Fruit fly (Drosophila melanogaster) S2 (cell line): ENCODE measurements around the gene pygo.

Experiments
- CG8478 ChIP-seq: fragments of >200 bp; optimal IDR thresholded peaks from 2 replicates; lab custom pipeline; 2018
- CTCF ChIP-seq, 2 experiments: fragments of >200 bp; optimal IDR thresholded peaks; 2 replicates each; lab custom pipeline; 2018

The pygo gene

dm6 chr3R:31606242-31607143 lies 26.0 kb upstream of the pygo start:
- TF ChIP-seq CTCF (optimal IDR thresholded peaks at IDR 0.05; lab: Kevin White, UChicago) (no peak), CG8478 (lab: Kevin White, UChicago) (no peak)

DNA sequence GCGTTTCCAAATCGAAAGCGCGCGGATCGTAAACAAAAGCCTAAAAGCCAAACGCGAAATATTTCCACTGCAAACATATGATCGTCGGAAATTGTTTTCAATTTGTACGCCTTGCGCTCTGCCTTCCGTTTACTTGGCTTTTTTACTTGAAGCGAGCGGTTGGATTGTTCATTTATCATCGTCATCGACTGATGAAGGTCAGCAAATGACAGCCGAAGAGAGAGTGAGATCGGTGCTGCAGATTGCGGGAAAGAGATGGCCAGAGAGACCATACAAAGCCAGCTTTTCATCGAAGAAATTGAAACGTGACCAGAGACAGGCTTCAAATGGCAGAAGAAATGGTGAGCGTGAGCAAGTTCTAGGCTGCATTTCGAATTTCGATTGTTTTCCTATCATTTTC lies 25.3 kb upstream of the pygo start:
- no peak for TF ChIP-seq CTCF (optimal IDR thresholded peaks at IDR 0.05; lab: Kevin White, UChicago)
- TF ChIP-seq CG8478 (lab: Kevin White, UChicago): no peak

DNA sequence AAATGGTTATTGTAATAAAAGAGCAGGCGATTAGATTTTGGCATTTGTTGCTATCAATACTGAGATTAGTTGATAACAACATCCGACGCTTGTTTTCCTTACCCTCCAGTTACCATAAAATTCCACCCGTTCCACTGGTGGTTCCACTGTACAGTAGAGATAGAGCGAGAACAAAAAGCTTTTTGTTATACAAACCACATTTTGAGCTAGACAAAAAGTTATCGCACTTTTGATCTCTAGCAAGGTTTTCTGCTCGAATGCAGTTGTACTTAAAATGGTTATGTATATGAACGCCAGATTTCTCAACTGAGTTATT lies 24.6 kb upstream of the pygo start:
- TF ChIP-seq CTCF (optimal IDR thresholded peaks at IDR 0.05; lab: Kevin White, UChicago) (no peak), CG8478 (lab: Kevin White, UChicago) (no peak)

DNA sequence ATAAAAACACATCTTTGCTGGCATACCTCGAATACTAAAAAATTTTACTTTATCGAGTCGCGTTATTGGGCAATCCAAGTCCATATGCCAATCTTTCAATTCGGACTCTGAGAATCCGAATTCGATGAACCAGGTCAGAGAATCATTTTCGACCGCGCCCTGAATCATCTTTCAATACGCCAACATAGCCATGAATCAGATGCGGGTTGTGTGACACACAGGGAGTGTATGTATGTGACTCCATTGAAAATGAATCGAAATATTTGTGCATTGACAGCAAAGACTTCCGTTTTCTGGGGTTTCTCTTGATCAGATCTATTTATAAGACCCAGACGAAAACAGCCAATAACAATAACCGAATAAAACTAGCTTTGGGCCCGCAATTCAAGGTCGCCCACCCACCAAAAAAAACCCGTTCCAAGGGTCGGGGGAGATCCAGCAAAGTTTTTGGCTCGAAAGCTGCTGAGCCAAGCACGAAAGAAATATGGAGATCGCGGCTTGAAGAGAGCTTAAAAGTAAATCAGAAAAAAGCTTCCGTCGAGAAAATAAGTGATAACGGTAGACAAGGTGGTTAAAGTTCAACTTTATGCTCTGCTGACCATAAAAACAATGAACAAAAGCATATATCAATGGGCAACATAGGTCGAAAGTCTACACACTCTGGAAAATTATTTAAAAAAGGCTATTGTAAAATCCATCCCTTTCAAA lies 24.1 kb upstream of the pygo start:
- TF ChIP-seq CG8478 (lab: Kevin White, UChicago): no peak

DNA sequence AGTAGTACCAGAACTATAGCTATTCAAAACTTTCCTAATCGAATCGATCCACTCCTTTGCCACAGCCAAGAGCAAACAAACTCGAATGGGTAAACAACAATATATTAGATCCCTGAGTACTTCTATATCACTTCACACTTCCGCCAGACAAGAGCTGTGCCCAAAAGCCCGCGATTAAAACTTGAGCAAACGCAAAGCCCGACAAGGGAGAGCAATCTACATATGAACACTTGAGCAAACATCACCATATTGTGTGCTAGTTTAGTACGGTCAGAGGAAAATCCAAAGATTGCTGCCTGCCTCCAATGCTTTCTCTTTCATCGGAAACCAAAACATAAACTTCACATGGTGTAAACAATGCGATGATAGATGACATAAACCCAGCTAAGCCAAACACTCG lies 23.2 kb upstream of the pygo start:
- TF ChIP-seq CTCF (optimal IDR thresholded peaks at IDR 0.05; lab: Kevin White, UChicago) (no peak), CG8478 (lab: Kevin White, UChicago) (no peak)

- TF ChIP-seq CG8478 (lab: Kevin White, UChicago): no peak
- TF ChIP-seq CTCF (optimal IDR thresholded peaks at IDR 0.05; lab: Kevin White, UChicago): no peak
Measured at dm6 chr3R:31603246-31603645, 22.7 kb upstream of the pygo start.

DNA sequence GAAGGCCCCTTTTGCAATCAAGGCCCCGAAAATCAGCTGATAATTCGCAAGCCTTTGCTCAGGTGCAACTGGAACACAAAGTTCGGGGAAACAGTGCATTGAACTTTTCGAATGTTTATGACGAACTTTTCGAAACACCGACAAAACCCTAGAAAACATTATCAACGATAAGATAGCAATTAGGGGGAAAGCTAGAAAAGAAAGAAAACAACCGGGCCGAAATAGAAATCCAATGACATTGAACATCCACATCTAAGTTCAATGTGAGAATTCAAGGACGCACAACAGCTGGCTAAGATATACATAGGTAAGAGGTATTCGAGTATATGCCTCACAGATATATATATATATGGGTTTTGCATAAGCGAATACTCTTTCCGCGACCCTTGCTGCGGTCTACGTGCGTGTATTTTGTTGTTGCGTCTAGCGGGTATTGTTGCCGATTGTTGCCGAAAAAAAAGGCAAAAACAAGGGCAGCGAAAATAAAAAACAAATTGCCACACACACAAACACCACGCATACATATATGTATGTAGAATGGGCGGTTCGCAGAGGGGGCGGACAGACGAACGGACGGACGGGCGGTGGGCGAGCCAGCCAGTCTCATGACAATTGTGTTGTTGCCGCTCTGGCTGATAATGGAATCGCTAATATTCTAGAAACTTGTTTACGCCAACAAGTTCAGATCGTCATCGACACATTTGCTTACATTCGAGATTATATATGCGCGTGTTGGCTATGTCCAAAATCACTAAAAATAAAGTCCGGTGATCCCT lies 19.2 kb upstream of the pygo start:
- TF ChIP-seq CTCF (optimal IDR thresholded peaks at IDR 0.05; lab: Kevin White, UChicago) (no peak), CG8478 (lab: Kevin White, UChicago) (no peak)

dm6 chr3R:31597736-31598431 lies 17.4 kb upstream of the pygo start:
- TF ChIP-seq CTCF (optimal IDR thresholded peaks at IDR 0.05; lab: Kevin White, UChicago) (no peak), CG8478 (lab: Kevin White, UChicago) (no peak)

- TF ChIP-seq CG8478 (lab: Kevin White, UChicago) (no peak), CTCF (optimal IDR thresholded peaks at IDR 0.05; lab: Kevin White, UChicago) (peak in 1 of 2 experiments; percentile 21)
Measured at dm6 chr3R:31596071-31596883, 15.8 kb upstream of the pygo start, which contains the start of gene RpL6. Gene RpL6 (minus strand): TSS chr3R:31596204.

- TF ChIP-seq CTCF (optimal IDR thresholded peaks at IDR 0.05; lab: Kevin White, UChicago) (no peak), CG8478 (lab: Kevin White, UChicago) (no peak)
Measured at dm6 chr3R:31592256-31592879, 11.9 kb upstream of the pygo start, which contains the start of gene CG1774. Gene CG1774 (plus strand): TSS chr3R:31592803.

dm6 chr3R:31590281-31590680 lies 9.8 kb upstream of the pygo start, which contains the start of gene CG1638:
Gene CG1638 (plus strand): TSS chr3R:31590581.
- TF ChIP-seq CG8478 (lab: Kevin White, UChicago): no peak

dm6 chr3R:31588374-31588773 lies 7.9 kb upstream of the pygo start, which contains the start of gene CG1635:
Gene CG1635 (plus strand): TSS chr3R:31588673.
- no peak for TF ChIP-seq CG8478 (lab: Kevin White, UChicago)
- TF ChIP-seq CTCF (optimal IDR thresholded peaks at IDR 0.05; lab: Kevin White, UChicago): no peak

dm6 chr3R:31580032-31580431 lies 467 bp downstream of the pygo start:
- no peak for TF ChIP-seq CTCF (optimal IDR thresholded peaks at IDR 0.05; lab: Kevin White, UChicago)
- no peak for TF ChIP-seq CG8478 (lab: Kevin White, UChicago)
